Fruit fly (Drosophila melanogaster) whole organism, embryonic: ENCODE measurements around the gene shf.
A peak's percentile ranks its signal among the peaks of the same experiment; 100 is the strongest.

ENCODE experiments used
- CG10267 ChIP-seq: fragments of 200-800 bp; sonication (Bioruptor generic); optimal IDR thresholded peaks from 2 replicates; lab custom pipeline; 2018; ENCODE audit warnings: missing biosample characterization, mild to moderate bottlenecking, missing genetic modification characterization, moderate library complexity
- CG10543 ChIP-seq: fragments of 200-800 bp; sonication (Bioruptor generic); optimal IDR thresholded peaks from 3 replicates; lab custom pipeline; 2017; ENCODE audit warnings: missing biosample characterization, mild to moderate bottlenecking, missing genetic modification characterization, moderate library complexity
- CG11398 ChIP-seq: fragments of 200-800 bp; sonication (Bioruptor generic); optimal IDR thresholded peaks from 2 replicates; lab custom pipeline; 2016; ENCODE audit warnings: missing biosample characterization, missing genetic modification characterization
- CG12769 ChIP-seq: fragments of 200-800 bp; sonication (Bioruptor generic); optimal IDR thresholded peaks from 2 replicates; lab custom pipeline; 2019; ENCODE audit warnings: missing biosample characterization, mild to moderate bottlenecking, missing genetic modification characterization, moderate library complexity
- CG12942 ChIP-seq: fragments of 200-800 bp; sonication (Bioruptor generic); optimal IDR thresholded peaks from 3 replicates; lab custom pipeline; 2016; ENCODE audit warnings: missing biosample characterization, missing genetic modification characterization
- CG14710 ChIP-seq: fragments of 200-800 bp; sonication (Bioruptor generic); optimal IDR thresholded peaks from 3 replicates; lab custom pipeline; 2019; ENCODE audit warnings: missing biosample characterization, mild to moderate bottlenecking, missing genetic modification characterization, moderate library complexity
- CG15514 ChIP-seq: fragments of 200-800 bp; sonication (Bioruptor generic); optimal IDR thresholded peaks from 3 replicates; lab custom pipeline; 2017; ENCODE audit warnings: missing biosample characterization, missing genetic modification characterization, mild to moderate bottlenecking, moderate library complexity, missing genetic modification reagents
- CG16813 ChIP-seq: fragments of 200-800 bp; sonication (Bioruptor generic); IDR thresholded peaks from 3 replicates; pipeline ENCODE4 v1.3.6; 2022; ENCODE audit warnings: missing biosample characterization, missing genetic modification characterization; ENCODE audit not compliant: partially characterized antibody
- CG17328 ChIP-seq: fragments of 200-800 bp; sonication (Bioruptor generic); IDR thresholded peaks from 2 replicates; pipeline ENCODE4 v1.3.6; 2022; ENCODE audit warnings: missing biosample characterization, missing genetic modification characterization
- CG17829 ChIP-seq: fragments of 200-800 bp; optimal IDR thresholded peaks from 2 replicates; lab custom pipeline; 2019; ENCODE audit warnings: missing biosample characterization, mild to moderate bottlenecking, missing genetic modification characterization, moderate library complexity
- CG2199 ChIP-seq: fragments of 200-800 bp; sonication (Bioruptor generic); IDR thresholded peaks from 3 replicates; pipeline ENCODE4 v1.3.6; 2022; ENCODE audit warnings: missing biosample characterization, missing genetic modification characterization
- CG30020 ChIP-seq: fragments of 200-800 bp; optimal IDR thresholded peaks from 2 replicates; lab custom pipeline; 2019; ENCODE audit warnings: missing biosample characterization, mild to moderate bottlenecking, missing genetic modification characterization, moderate library complexity
- CG34422 ChIP-seq: fragments of 200-800 bp; sonication (Bioruptor generic); IDR thresholded peaks from 3 replicates; pipeline ENCODE4 v1.3.6; 2022; ENCODE audit warnings: missing biosample characterization, missing genetic modification characterization
- CG3847 ChIP-seq: fragments of 200-800 bp; sonication (Bioruptor generic); IDR thresholded peaks from 2 replicates; pipeline ENCODE4 v1.3.6; 2022; ENCODE audit warnings: missing biosample characterization, missing genetic modification characterization
- CG4707 ChIP-seq: fragments of 200-800 bp; sonication (Bioruptor generic); optimal IDR thresholded peaks from 2 replicates; lab custom pipeline; 2018; ENCODE audit warnings: missing biosample characterization, mild to moderate bottlenecking, missing genetic modification characterization, moderate library complexity
- CG6254 ChIP-seq: fragments of 200-800 bp; sonication (Bioruptor generic); optimal IDR thresholded peaks from 3 replicates; lab custom pipeline; 2017; ENCODE audit warnings: mild to moderate bottlenecking, missing biosample characterization, missing genetic modification reagents, missing genetic modification characterization
- CG6689 ChIP-seq: fragments of 200-800 bp; sonication (Bioruptor generic); IDR thresholded peaks from 2 replicates; pipeline ENCODE4 v1.3.6; 2022; ENCODE audit warnings: missing biosample characterization, missing genetic modification characterization
- CG6791 ChIP-seq: fragments of 200-800 bp; sonication (Bioruptor generic); IDR thresholded peaks from 3 replicates; pipeline ENCODE4 v1.3.6; 2022; ENCODE audit warnings: missing biosample characterization, missing genetic modification characterization; ENCODE audit not compliant: partially characterized antibody
- CG6854 ChIP-seq: fragments of 200-800 bp; sonication (Bioruptor generic); optimal IDR thresholded peaks from 3 replicates; lab custom pipeline; 2017; ENCODE audit warnings: missing biosample characterization, mild to moderate bottlenecking, missing genetic modification characterization
- Dref ChIP-seq: fragments of 200-800 bp; sonication (Bioruptor generic); IDR thresholded peaks from 2 replicates; pipeline ENCODE4 v1.3.6; 2022; ENCODE audit warnings: missing biosample characterization, missing genetic modification characterization
- Ets97D ChIP-seq: fragments of 200-800 bp; sonication (Bioruptor generic); optimal IDR thresholded peaks from 3 replicates; lab custom pipeline; 2016; ENCODE audit warnings: missing biosample characterization, missing genetic modification characterization
- HLH3B ChIP-seq: fragments of 200-800 bp; sonication (Bioruptor generic); IDR thresholded peaks from 2 replicates; pipeline ENCODE4 v1.3.6; 2022; ENCODE audit warnings: missing biosample characterization, missing genetic modification characterization
- Mrtf ChIP-seq: fragments of 200-800 bp; sonication (Bioruptor generic); IDR thresholded peaks from 3 replicates; pipeline ENCODE4 v1.3.6; 2022; ENCODE audit warnings: missing biosample characterization, missing genetic modification characterization
- Pdp1 ChIP-seq, 2 experiments: fragments of 200-800 bp; sonication (Bioruptor generic); optimal IDR thresholded peaks; 3 replicates each; lab custom pipeline; 2016; ENCODE audit warnings: missing biosample characterization in 2 of 2, missing genetic modification characterization in 2 of 2, mild to moderate bottlenecking in 1 of 2, moderate library complexity in 1 of 2
- Scr ChIP-seq: fragments of 200-800 bp; sonication (Bioruptor generic); IDR thresholded peaks from 2 replicates; pipeline ENCODE4 v1.3.6; 2022; ENCODE audit warnings: missing biosample characterization, missing genetic modification characterization; ENCODE audit not compliant: partially characterized antibody
- al ChIP-seq: fragments of 200-800 bp; sonication (Bioruptor generic); IDR thresholded peaks from 2 replicates; pipeline ENCODE4 v1.3.6; 2022; ENCODE audit warnings: missing biosample characterization, missing genetic modification characterization
- ato ChIP-seq: fragments of 200-800 bp; sonication (Bioruptor generic); IDR thresholded peaks from 2 replicates; pipeline ENCODE4 v1.3.6; 2022; ENCODE audit warnings: missing biosample characterization, missing genetic modification characterization; ENCODE audit not compliant: partially characterized antibody
- chn ChIP-seq: fragments of 200-800 bp; sonication (Bioruptor generic); optimal IDR thresholded peaks from 2 replicates; lab custom pipeline; 2016; ENCODE audit warnings: missing biosample characterization, missing genetic modification characterization
- dpn ChIP-seq, 2 experiments: fragments of 200-800 bp; sonication (Bioruptor generic); optimal IDR thresholded peaks; 3 replicates each; lab custom pipeline; 2016; ENCODE audit warnings: missing biosample characterization in 2 of 2, missing genetic modification characterization in 2 of 2
- ewg ChIP-seq: fragments of 200-800 bp; sonication (Bioruptor generic); optimal IDR thresholded peaks from 3 replicates; lab custom pipeline; 2017; ENCODE audit warnings: mild to moderate bottlenecking, missing biosample characterization, missing genetic modification reagents, missing genetic modification characterization
- fd64A ChIP-seq: fragments of 200-800 bp; sonication (Bioruptor generic); optimal IDR thresholded peaks from 3 replicates; lab custom pipeline; 2018; ENCODE audit warnings: missing biosample characterization, mild to moderate bottlenecking, missing genetic modification characterization
- gcm ChIP-seq: fragments of 200-800 bp; sonication (Bioruptor generic); optimal IDR thresholded peaks from 2 replicates; lab custom pipeline; 2019; ENCODE audit warnings: missing biosample characterization, mild to moderate bottlenecking, missing genetic modification characterization, moderate library complexity
- gro ChIP-seq: fragments of 200-800 bp; sonication (Bioruptor generic); optimal IDR thresholded peaks from 2 replicates; lab custom pipeline; 2016; ENCODE audit warnings: missing biosample characterization, missing genetic modification characterization
- hb ChIP-seq: fragments of 200-800 bp; sonication (Bioruptor generic); IDR thresholded peaks from 3 replicates; pipeline ENCODE4 v1.3.6; 2022; ENCODE audit warnings: missing biosample characterization, missing genetic modification characterization; ENCODE audit not compliant: partially characterized antibody
- hth ChIP-seq: fragments of >200 bp; optimal IDR thresholded peaks from 2 replicates; lab custom pipeline; 2017; ENCODE audit warnings: inconsistent platforms
- inv ChIP-seq: fragments of 200-800 bp; sonication (Bioruptor generic); IDR thresholded peaks from 2 replicates; pipeline ENCODE4 v1.3.6; 2022; ENCODE audit warnings: missing biosample characterization, missing genetic modification characterization; ENCODE audit not compliant: partially characterized antibody
- kni ChIP-seq: fragments of 200-800 bp; sonication (Bioruptor generic); optimal IDR thresholded peaks from 3 replicates; lab custom pipeline; 2017; ENCODE audit warnings: mild to moderate bottlenecking, missing biosample characterization, missing genetic modification reagents, missing genetic modification characterization
- nmo ChIP-seq: fragments of 200-800 bp; sonication (Bioruptor generic); optimal IDR thresholded peaks from 2 replicates; lab custom pipeline; 2018; ENCODE audit warnings: missing biosample characterization, mild to moderate bottlenecking, missing genetic modification characterization, moderate library complexity
- peb ChIP-seq: fragments of 200-800 bp; sonication (Bioruptor generic); IDR thresholded peaks from 2 replicates; pipeline ENCODE4 v1.3.6; 2022; ENCODE audit warnings: missing biosample characterization, missing genetic modification characterization
- row ChIP-seq: fragments of 200-800 bp; sonication (Bioruptor generic); IDR thresholded peaks from 3 replicates; pipeline ENCODE4 v1.3.6; 2022; ENCODE audit warnings: missing biosample characterization, missing genetic modification characterization
- schlank ChIP-seq: fragments of 200-800 bp; sonication (Bioruptor generic); optimal IDR thresholded peaks from 2 replicates; lab custom pipeline; 2018; ENCODE audit warnings: missing biosample characterization, mild to moderate bottlenecking, missing genetic modification characterization
- sens ChIP-seq: fragments of 200-800 bp; sonication (Bioruptor generic); peaks from one replicate; lab custom pipeline; 2016; ENCODE audit warnings: missing biosample characterization, missing genetic modification characterization
- slbo ChIP-seq: fragments of 200-800 bp; sonication (Bioruptor generic); IDR thresholded peaks from 2 replicates; pipeline ENCODE4 v1.3.6; 2022; ENCODE audit warnings: missing biosample characterization, missing genetic modification characterization
- sqz ChIP-seq: fragments of 200-800 bp; sonication (Bioruptor generic); optimal IDR thresholded peaks from 3 replicates; lab custom pipeline; 2018; ENCODE audit warnings: missing biosample characterization, mild to moderate bottlenecking, missing genetic modification characterization
- stwl ChIP-seq: fragments of 200-800 bp; sonication (Bioruptor generic); optimal IDR thresholded peaks from 3 replicates; lab custom pipeline; 2018; ENCODE audit warnings: missing biosample characterization, mild to moderate bottlenecking, missing genetic modification characterization, moderate library complexity
- tgo ChIP-seq: fragments of 200-800 bp; sonication (Bioruptor generic); IDR thresholded peaks from 3 replicates; pipeline ENCODE4 v1.3.6; 2022; ENCODE audit warnings: missing biosample characterization, missing genetic modification characterization
- trem ChIP-seq: fragments of 200-800 bp; optimal IDR thresholded peaks from 3 replicates; lab custom pipeline; 2019; ENCODE audit warnings: missing biosample characterization, mild to moderate bottlenecking, missing genetic modification characterization, moderate library complexity
- vnd ChIP-seq: fragments of 200-800 bp; sonication (Bioruptor generic); IDR thresholded peaks from 3 replicates; pipeline ENCODE4 v1.3.6; 2022; ENCODE audit warnings: missing biosample characterization, missing genetic modification characterization; ENCODE audit not compliant: partially characterized antibody
- zen2 ChIP-seq: fragments of 200-800 bp; sonication (Bioruptor generic); IDR thresholded peaks from 3 replicates; pipeline ENCODE4 v1.3.6; 2022; ENCODE audit warnings: missing biosample characterization, missing genetic modification characterization; ENCODE audit not compliant: partially characterized antibody

Gene shf

dm6 chrX:6756175-6756718 is 23.2 kb downstream of the shf start, which contains the start of gene sov (continued):
- TF ChIP-seq gcm (GFP tag; lab: Kevin White, UChicago) (no peak), tgo (GFP tag; lab: Robert Waterston, UW) (no peak), HLH3B (GFP tag; lab: Robert Waterston, UW) (no peak), CG10267 (peak; percentile 45), hth (lab: Kevin White, UChicago) (no peak), ewg (peak; percentile 59), CG16813 (GFP tag; lab: Robert Waterston, UW) (peak; percentile 90), schlank (tag; lab: Kevin White, UChicago) (no peak), CG14710 (tag; lab: Kevin White, UChicago) (peak; percentile 48), ato (GFP tag; lab: Robert Waterston, UW) (peak; percentile 67; the same call in 1 of the 2 replicates), zen2 (GFP tag; lab: Robert Waterston, UW) (peak; percentile 80; the same call in 1 of the 3 replicates), row (GFP tag; lab: Robert Waterston, UW) (peak; percentile 64; the same call in 2 of the 3 replicates), CG4707 (GFP tag; lab: Kevin White, UChicago) (peak; percentile 85), CG6689 (GFP tag; lab: Robert Waterston, UW) (no peak), vnd (GFP tag; lab: Robert Waterston, UW) (peak; percentile 81), CG6791 (peak; percentile 78), CG2199 (GFP tag; lab: Robert Waterston, UW) (0 out of 3 replicates have a peak, but pooled peaks have one; percentile 22), CG17829 (tag; lab: Kevin White, UChicago) (peak; percentile 33), CG11398 (GFP tag; lab: Kevin White, UChicago) (no peak), CG17328 (GFP tag; lab: Robert Waterston, UW) (no peak), al (GFP tag; lab: Robert Waterston, UW) (no peak), kni (GFP tag; lab: Kevin White, UChicago) (no peak), CG34422 (no peak), CG30020 (tag; lab: Kevin White, UChicago) (peak; percentile 37), inv (GFP tag; lab: Robert Waterston, UW) (peak; percentile 81), hb (GFP tag; lab: Robert Waterston, UW) (peak; percentile 83; the same call in 2 of the 3 replicates), CG3847 (0 out of 2 replicates have a peak, but pooled peaks have one; percentile 10), slbo (GFP tag; lab: Robert Waterston, UW) (no peak), chn (GFP tag; lab: Kevin White, UChicago) (no peak), CG6854 (GFP tag; lab: Kevin White, UChicago) (no peak), sens (peak; percentile 77), nmo (peak; percentile 36), peb (GFP tag; lab: Robert Waterston, UW) (no peak), stwl (peak; percentile 61), CG12769 (tag; lab: Kevin White, UChicago) (peak; percentile 36), CG10543 (GFP tag; lab: Kevin White, UChicago) (peak; percentile 19), Ets97D (GFP tag; lab: Kevin White, UChicago) (peak; percentile 37), gro (GFP tag; lab: Kevin White, UChicago) (no peak), CG6254 (GFP tag; lab: Kevin White, UChicago) (no peak), trem (tag; lab: Kevin White, UChicago) (peak; percentile 31), Mrtf (GFP tag; lab: Robert Waterston, UW) (no peak), Scr (peak; percentile 94), dpn (GFP tag; optimal IDR thresholded peaks at IDR 0.05; lab: Kevin White, UChicago) (no peak), CG12942 (no peak), Pdp1 (GFP tag; optimal IDR thresholded peaks at IDR 0.05; lab: Kevin White, UChicago) (no peak), sqz (GFP tag; lab: Kevin White, UChicago) (no peak), Dref (GFP tag; lab: Robert Waterston, UW) (peak; percentile 61), CG15514 (GFP tag; lab: Kevin White, UChicago) (peak; percentile 17), fd64A (no peak)
